Fruit fly (Drosophila melanogaster) whole organism: ENCODE measurements around the gene RpL26.

ENCODE experiments used
- Dll ChIP-seq: fragments of >200 bp; optimal IDR thresholded peaks from 2 replicates; lab custom pipeline; 2017
- EcR ChIP-seq, 2 experiments: fragments of >200 bp; optimal IDR thresholded peaks; 2 replicates each; lab custom pipeline; 2017; ENCODE audit warnings: missing biosample characterization in 2 of 2, missing genetic modification characterization in 2 of 2, missing genetic modification reagents in 2 of 2
- pan ChIP-seq: fragments of >200 bp; optimal IDR thresholded peaks from 2 replicates; lab custom pipeline; 2017
- psq ChIP-seq: fragments of >200 bp; optimal IDR thresholded peaks from 2 replicates; lab custom pipeline; 2017

DNA sequence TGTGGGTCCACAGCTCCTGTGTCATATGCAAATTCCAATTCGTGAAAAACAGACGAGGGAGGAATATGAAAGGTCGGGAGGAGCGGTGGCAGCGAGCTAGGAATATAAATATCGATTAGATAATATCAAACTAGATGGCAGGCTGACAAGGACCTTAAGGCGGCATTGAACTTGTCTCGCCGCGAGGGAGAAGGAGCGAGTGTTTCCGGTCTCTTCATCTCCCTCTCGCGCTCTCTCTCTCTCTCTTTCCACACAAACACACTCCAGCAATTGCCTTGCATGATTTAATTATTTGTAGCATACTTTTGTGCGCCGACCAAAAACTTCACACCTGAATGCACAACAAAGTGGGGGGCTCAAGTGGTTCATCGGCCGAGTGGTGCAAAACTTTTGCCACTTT, 48.3 kb downstream of the RpL26 start:
- TF ChIP-seq pan (lab: Kevin White, UChicago) (no peak), EcR (GFP tag; optimal IDR thresholded peaks at IDR 0.05; lab: Kevin White, UChicago) (no peak), Dll (lab: Kevin White, UChicago) (no peak), psq (lab: Kevin White, UChicago) (no peak)
